Worm (Caenorhabditis elegans) whole organism, L1 larva: ENCODE data around the gene lgc-1.

ENCODE experiments used
- C04F5.9 ChIP-seq: sonication (generic microtip); optimal IDR thresholded peaks from 2 replicates; lab custom pipeline; 2016; ENCODE audit warnings: missing genetic modification characterization, missing compliant biosample characterization
- F16B12.6 ChIP-seq: fragments of 150-350 bp; optimal IDR thresholded peaks from 2 replicates; lab custom pipeline; 2014; ENCODE audit warnings: missing biosample characterization, missing genetic modification characterization
- alr-1 ChIP-seq: fragments of 200-800 bp; sonication (Bioruptor generic); optimal IDR thresholded peaks from 2 replicates; lab custom pipeline; 2018; ENCODE audit warnings: borderline replicate concordance, mild to moderate bottlenecking, missing genetic modification characterization, missing compliant biosample characterization
- aly-2 ChIP-seq: fragments of 150-350 bp; optimal IDR thresholded peaks from 2 replicates; lab custom pipeline; 2014; ENCODE audit warnings: missing biosample characterization, missing genetic modification characterization
- ama-1 ChIP-seq: fragments of 150-350 bp; optimal IDR thresholded peaks from 2 replicates; lab custom pipeline; 2014
- ceh-90 ChIP-seq: sonication (generic microtip); optimal IDR thresholded peaks from 2 replicates; lab custom pipeline; 2016; ENCODE audit warnings: missing genetic modification characterization, missing compliant biosample characterization
- dsc-1 ChIP-seq: sonication (generic microtip); optimal IDR thresholded peaks from 2 replicates; lab custom pipeline; 2016; ENCODE audit warnings: mild to moderate bottlenecking, missing genetic modification characterization, missing compliant biosample characterization
- efl-1 ChIP-seq, 4 experiments: fragments of 150-350 bp; optimal IDR thresholded peaks in 3 of 4; peaks in 1 of 4; 1 replicate in 1 of 4; 2 replicates in 3 of 4; lab custom pipeline; 2014; ENCODE audit warnings: missing biosample characterization in 2 of 4, missing genetic modification characterization in 2 of 4, missing genetic modification reagents in 2 of 4
- elt-2 ChIP-seq: sonication (generic microtip); optimal IDR thresholded peaks from 2 replicates; lab custom pipeline; 2016; ENCODE audit warnings: missing genetic modification characterization, mild to moderate bottlenecking, inconsistent platforms, missing compliant biosample characterization, missing genetic modification reagents
- elt-3 ChIP-seq, 6 experiments: fragments of 150-350 bp in 1 of 6; sonication (generic microtip); optimal IDR thresholded peaks; 2 replicates each; lab custom pipeline; 2017 to 2018; ENCODE audit warnings: missing biosample characterization in 6 of 6, missing genetic modification characterization in 6 of 6, inconsistent platforms in 1 of 6
- fkh-10 ChIP-seq: sonication (generic microtip); optimal IDR thresholded peaks from 2 replicates; lab custom pipeline; 2017; ENCODE audit warnings: missing biosample characterization, missing genetic modification reagents, missing genetic modification characterization
- fkh-4 ChIP-seq: sonication (generic microtip); optimal IDR thresholded peaks from 2 replicates; lab custom pipeline; 2016; ENCODE audit warnings: missing compliant biosample characterization, missing genetic modification characterization, borderline replicate concordance
- fos-1 ChIP-seq: fragments of 150-350 bp; optimal IDR thresholded peaks from 2 replicates; lab custom pipeline; 2014; ENCODE audit warnings: missing biosample characterization, missing genetic modification characterization
- hlh-17 ChIP-seq: fragments of 200-800 bp; sonication (Bioruptor generic); optimal IDR thresholded peaks from 2 replicates; lab custom pipeline; 2018; ENCODE audit warnings: missing genetic modification characterization, mild to moderate bottlenecking, missing compliant biosample characterization, moderate library complexity, borderline replicate concordance
- hlh-4 ChIP-seq: sonication (generic microtip); optimal IDR thresholded peaks from 2 replicates; lab custom pipeline; 2016; ENCODE audit warnings: mild to moderate bottlenecking, missing genetic modification characterization, missing compliant biosample characterization
- lsy-2 ChIP-seq, 2 experiments: fragments of 150-350 bp; optimal IDR thresholded peaks; 2 replicates each; lab custom pipeline; 2014; ENCODE audit warnings: missing biosample characterization in 2 of 2, missing genetic modification characterization in 2 of 2
- mep-1 ChIP-seq: fragments of 150-350 bp; optimal IDR thresholded peaks from 2 replicates; lab custom pipeline; 2014; ENCODE audit warnings: missing biosample characterization, missing genetic modification characterization
- nhr-12 ChIP-seq: sonication (generic microtip); optimal IDR thresholded peaks from 2 replicates; lab custom pipeline; 2017; ENCODE audit warnings: missing biosample characterization, missing genetic modification characterization
- nhr-19 ChIP-seq: fragments of 200-800 bp; sonication (Bioruptor generic); conservative IDR thresholded peaks from 2 replicates; pipeline ENCODE4 v1.3.6; 2022; ENCODE audit warnings: missing genetic modification characterization, missing compliant biosample characterization
- nhr-20 ChIP-seq: sonication (generic microtip); optimal IDR thresholded peaks from 2 replicates; lab custom pipeline; 2016; ENCODE audit warnings: mild to moderate bottlenecking, missing genetic modification characterization, missing compliant biosample characterization
- nhr-28 ChIP-seq: fragments of 150-350 bp; optimal IDR thresholded peaks from 2 replicates; lab custom pipeline; 2014; ENCODE audit warnings: missing biosample characterization, missing genetic modification characterization
- nhr-47 ChIP-seq: sonication (generic microtip); optimal IDR thresholded peaks from 2 replicates; lab custom pipeline; 2016; ENCODE audit warnings: mild to moderate bottlenecking, missing genetic modification characterization, moderate library complexity, missing compliant biosample characterization
- nhr-76 ChIP-seq: sonication (generic microtip); optimal IDR thresholded peaks from 2 replicates; lab custom pipeline; 2017; ENCODE audit warnings: missing biosample characterization, missing genetic modification characterization
- nhr-90 ChIP-seq: sonication (generic microtip); optimal IDR thresholded peaks from 2 replicates; lab custom pipeline; 2016; ENCODE audit warnings: mild to moderate bottlenecking, missing genetic modification characterization, missing compliant biosample characterization; ENCODE audit not compliant: poor library complexity
- pax-3 ChIP-seq: fragments of 200-800 bp; sonication (Bioruptor generic); optimal IDR thresholded peaks from 2 replicates; lab custom pipeline; 2018; ENCODE audit warnings: mild to moderate bottlenecking, missing genetic modification characterization, moderate library complexity, missing compliant biosample characterization
- rnt-1 ChIP-seq: sonication (generic microtip); optimal IDR thresholded peaks from 2 replicates; lab custom pipeline; 2016; ENCODE audit warnings: mild to moderate bottlenecking, missing genetic modification characterization, moderate library complexity, missing compliant biosample characterization
- snpc-4 ChIP-seq: fragments of 150-350 bp; optimal IDR thresholded peaks from 2 replicates; lab custom pipeline; 2014; ENCODE audit warnings: missing biosample characterization, missing genetic modification characterization
- snu-23 ChIP-seq: sonication (generic microtip); optimal IDR thresholded peaks from 2 replicates; lab custom pipeline; 2016; ENCODE audit warnings: missing genetic modification characterization, missing compliant biosample characterization
- sup-37 ChIP-seq: fragments of 200-800 bp; sonication (Bioruptor generic); optimal IDR thresholded peaks from 2 replicates; lab custom pipeline; 2018; ENCODE audit warnings: mild to moderate bottlenecking, missing genetic modification characterization, missing compliant biosample characterization
- tbx-2 ChIP-seq: sonication (generic microtip); optimal IDR thresholded peaks from 2 replicates; lab custom pipeline; 2016; ENCODE audit warnings: missing genetic modification characterization, missing compliant biosample characterization
- tlp-1 ChIP-seq: fragments of 150-350 bp; optimal IDR thresholded peaks from 2 replicates; lab custom pipeline; 2014; ENCODE audit warnings: missing biosample characterization, missing genetic modification characterization
- unc-130 ChIP-seq: fragments of 150-350 bp; optimal IDR thresholded peaks from 2 replicates; lab custom pipeline; 2017; ENCODE audit warnings: missing biosample characterization, missing genetic modification characterization, inconsistent platforms
- unc-30 ChIP-seq: sonication (generic microtip); optimal IDR thresholded peaks from 2 replicates; lab custom pipeline; 2017; ENCODE audit warnings: missing biosample characterization, missing genetic modification characterization

Gene lgc-1

ce11 chrV:4170138-4170537 lies 35.3 kb downstream of the lgc-1 start, which contains the start of gene Y45G5AM.7:
TSS of gene Y45G5AM.7 (minus strand) at chrV:4170238.
- no peak for TF ChIP-seq efl-1 (optimal IDR thresholded peaks at IDR 0.05; lab: Kevin White, UChicago)
- TF ChIP-seq efl-1 (GFP tag; optimal IDR thresholded peaks at IDR 0.05 in 1 of 2; lab: Kevin White, UChicago) = peak in 1 of 2 experiments; percentile 68
- TF ChIP-seq elt-3 (tag; optimal IDR thresholded peaks at IDR 0.05; lab: Kevin White, UChicago) = no peak

ce11 chrV:4175624-4176023 lies 40.8 kb downstream of the lgc-1 start, which contains the start of the genes coh-4 and pid-5:
TSS of gene coh-4 (minus strand) at chrV:4175640.
TSS of gene pid-5 (plus strand) at chrV:4175882.
- no peak for TF ChIP-seq dsc-1 (tag; lab: Kevin White, UChicago)
- no peak for TF ChIP-seq nhr-20 (tag; lab: Kevin White, UChicago)

- TF ChIP-seq rnt-1 (tag; lab: Kevin White, UChicago) = no peak
- TF ChIP-seq fos-1 (tag; lab: Kevin White, UChicago) = no peak
- no peak for TF ChIP-seq nhr-19 (GFP tag; lab: Robert Waterston, UW)
- TF ChIP-seq mep-1 (tag; lab: Kevin White, UChicago) = no peak
- no peak for TF ChIP-seq elt-2 (tag; lab: Kevin White, UChicago)
- TF ChIP-seq, all 84 proteins: peak for 0
These were observed 46.4 kb downstream of the lgc-1 start for ce11 chrV:4181272-4181671.

- TF ChIP-seq alr-1 (tag; lab: Kevin White, UChicago) = no peak
- no peak for TF ChIP-seq nhr-47 (tag; lab: Kevin White, UChicago)
- no peak for TF ChIP-seq ceh-90
- TF ChIP-seq ama-1 = no peak
- no peak for TF ChIP-seq nhr-12
These were observed 46.9 kb downstream of the lgc-1 start for ce11 chrV:4181727-4182126.

- TF ChIP-seq unc-130 (tag; lab: Kevin White, UChicago) = no peak
- TF ChIP-seq lsy-2 (tag; optimal IDR thresholded peaks at IDR 0.05; lab: Kevin White, UChicago) = no peak
- TF ChIP-seq F16B12.6 (tag; lab: Kevin White, UChicago) = no peak
- no peak for TF ChIP-seq tbx-2 (tag; lab: Kevin White, UChicago)
- no peak for TF ChIP-seq C04F5.9 (tag; lab: Kevin White, UChicago)
- no peak for TF ChIP-seq efl-1 (optimal IDR thresholded peaks at IDR 0.05; lab: Kevin White, UChicago)
- TF ChIP-seq efl-1 (GFP tag; optimal IDR thresholded peaks at IDR 0.05 in 1 of 2; lab: Kevin White, UChicago) = peak in 1 of 2 experiments; percentile 52
- TF ChIP-seq snpc-4 = peak; percentile 32
- no peak for TF ChIP-seq tlp-1 (tag; lab: Kevin White, UChicago)
- TF ChIP-seq hlh-4 (tag; lab: Kevin White, UChicago) = no peak
These were observed 47.7 kb downstream of the lgc-1 start for ce11 chrV:4182546-4182945.

ce11 chrV:4185885-4186284 lies 51.1 kb downstream of the lgc-1 start:
- TF ChIP-seq snu-23 (GFP tag; lab: Kevin White, UChicago) (no peak), nhr-76 (tag; lab: Kevin White, UChicago) (no peak), unc-30 (tag; lab: Kevin White, UChicago) (no peak), fkh-4 (tag; lab: Kevin White, UChicago) (no peak), sup-37 (no peak), nhr-90 (no peak), hlh-17 (GFP tag; lab: Kevin White, UChicago) (no peak), nhr-28 (no peak), fkh-10 (GFP tag; lab: Kevin White, UChicago) (no peak), aly-2 (no peak), pax-3 (tag; lab: Kevin White, UChicago) (no peak)
